Worm (Caenorhabditis elegans) whole organism, L2 larva: ENCODE results near the gene F28C6.5.

Experiments
- C34F6.9 ChIP-seq: fragments of 150-350 bp; optimal IDR thresholded peaks from 2 replicates; lab custom pipeline; 2014; ENCODE audit warnings: missing biosample characterization, missing genetic modification characterization
- F13H6.1 ChIP-seq: sonication (generic microtip); optimal IDR thresholded peaks from 2 replicates; lab custom pipeline; 2016; ENCODE audit warnings: missing genetic modification characterization, missing compliant biosample characterization
- R02D3.7 ChIP-seq: fragments of 150-350 bp; optimal IDR thresholded peaks from 2 replicates; lab custom pipeline; 2014; ENCODE audit warnings: missing biosample characterization, missing genetic modification characterization
- Y55F3AM.14 ChIP-seq: fragments of 200-800 bp; sonication (Bioruptor generic); optimal IDR thresholded peaks from 2 replicates; lab custom pipeline; 2018; ENCODE audit warnings: mild to moderate bottlenecking, missing genetic modification characterization, missing compliant biosample characterization
- alr-1 ChIP-seq: fragments of 150-350 bp; optimal IDR thresholded peaks from 2 replicates; lab custom pipeline; 2014; ENCODE audit warnings: missing biosample characterization, missing genetic modification characterization
- aly-2 ChIP-seq: fragments of 150-350 bp; optimal IDR thresholded peaks from 2 replicates; lab custom pipeline; 2014; ENCODE audit warnings: missing biosample characterization, missing genetic modification characterization
- ama-1 ChIP-seq: fragments of 150-350 bp; optimal IDR thresholded peaks from 2 replicates; lab custom pipeline; 2018; ENCODE audit warnings: inconsistent platforms
- blmp-1 ChIP-seq: sonication (generic microtip); optimal IDR thresholded peaks from 2 replicates; lab custom pipeline; 2017; ENCODE audit warnings: missing genetic modification characterization, mild to moderate bottlenecking, missing compliant biosample characterization, antibody characterized with exemption, moderate library complexity; ENCODE audit not compliant: insufficient read depth
- ceh-16 ChIP-seq: fragments of 150-350 bp; optimal IDR thresholded peaks from 2 replicates; lab custom pipeline; 2014; ENCODE audit warnings: missing biosample characterization, missing genetic modification characterization
- crh-2 ChIP-seq: sonication (generic microtip); optimal IDR thresholded peaks from 2 replicates; lab custom pipeline; 2017; ENCODE audit warnings: missing biosample characterization, missing genetic modification characterization
- egl-27 ChIP-seq: sonication (generic microtip); optimal IDR thresholded peaks from 3 replicates; lab custom pipeline; 2017; ENCODE audit warnings: missing biosample characterization, missing genetic modification reagents, missing genetic modification characterization
- elt-1 ChIP-seq: fragments of 150-350 bp; optimal IDR thresholded peaks from 2 replicates; lab custom pipeline; 2014; ENCODE audit warnings: missing biosample characterization, missing genetic modification characterization
- elt-3 ChIP-seq: sonication (generic microtip); optimal IDR thresholded peaks from 2 replicates; lab custom pipeline; 2017; ENCODE audit warnings: missing biosample characterization, missing genetic modification characterization
- lin-11 ChIP-seq: fragments of 150-350 bp; sonication (generic microtip); optimal IDR thresholded peaks from 2 replicates; lab custom pipeline; 2014; ENCODE audit warnings: missing biosample characterization, missing genetic modification characterization, inconsistent platforms, mixed read lengths
- lin-39 ChIP-seq: fragments of 150-350 bp; optimal IDR thresholded peaks from 2 replicates; lab custom pipeline; 2014; ENCODE audit warnings: missing biosample characterization, missing genetic modification reagents, missing genetic modification characterization
- lsy-2 ChIP-seq, 2 experiments: fragments of 150-350 bp in 1 of 2; sonication (generic microtip) in 1 of 2; optimal IDR thresholded peaks; 2 replicates each; lab custom pipeline; 2014 to 2017; ENCODE audit warnings: missing biosample characterization in 2 of 2, missing genetic modification characterization in 2 of 2
- mab-5 ChIP-seq: fragments of 150-350 bp; optimal IDR thresholded peaks from 2 replicates; lab custom pipeline; 2014; ENCODE audit warnings: missing biosample characterization, missing genetic modification characterization
- mbf-1 ChIP-seq: sonication (generic microtip); optimal IDR thresholded peaks from 2 replicates; lab custom pipeline; 2017; ENCODE audit warnings: missing biosample characterization, missing genetic modification characterization
- mdl-1 ChIP-seq, 2 experiments: fragments of 150-350 bp in 1 of 2; sonication (generic microtip) in 1 of 2; optimal IDR thresholded peaks; 2 replicates each; lab custom pipeline; 2017; ENCODE audit warnings: missing biosample characterization in 2 of 2, missing genetic modification characterization in 2 of 2
- nhr-10 ChIP-seq: sonication (generic microtip); optimal IDR thresholded peaks from 2 replicates; lab custom pipeline; 2017; ENCODE audit warnings: missing biosample characterization, missing genetic modification characterization
- nhr-11 ChIP-seq: fragments of 150-350 bp; optimal IDR thresholded peaks from 2 replicates; lab custom pipeline; 2014; ENCODE audit warnings: missing biosample characterization, missing genetic modification characterization
- nhr-21 ChIP-seq: fragments of 150-350 bp; optimal IDR thresholded peaks from 2 replicates; lab custom pipeline; 2014; ENCODE audit warnings: missing biosample characterization, missing genetic modification characterization
- skn-1 ChIP-seq: sonication (generic microtip); optimal IDR thresholded peaks from 2 replicates; lab custom pipeline; 2017; ENCODE audit warnings: missing biosample characterization, missing genetic modification characterization
- sma-9 ChIP-seq, 2 experiments: fragments of 150-350 bp in 1 of 2; sonication (generic microtip) in 1 of 2; optimal IDR thresholded peaks; 2 replicates each; lab custom pipeline; 2014 to 2016; ENCODE audit warnings: missing genetic modification characterization in 2 of 2, mild to moderate bottlenecking in 1 of 2, missing biosample characterization in 1 of 2, missing compliant biosample characterization in 1 of 2, missing genetic modification reagents in 1 of 2, moderate library complexity in 1 of 2
- snpc-4 ChIP-seq: fragments of 150-350 bp; optimal IDR thresholded peaks from 2 replicates; lab custom pipeline; 2014; ENCODE audit warnings: missing biosample characterization, missing genetic modification characterization
- unc-55 ChIP-seq: fragments of 150-350 bp; sonication (generic microtip); optimal IDR thresholded peaks from 3 replicates; lab custom pipeline; 2014; ENCODE audit warnings: missing biosample characterization, missing genetic modification reagents, missing genetic modification characterization
- unc-62 ChIP-seq: fragments of 150-350 bp; optimal IDR thresholded peaks from 2 replicates; lab custom pipeline; 2014; ENCODE audit warnings: missing biosample characterization, missing genetic modification reagents, missing genetic modification characterization
- zag-1 ChIP-seq: fragments of 150-350 bp; optimal IDR thresholded peaks from 2 replicates; lab custom pipeline; 2014; ENCODE audit warnings: missing biosample characterization, missing genetic modification characterization
- ztf-1 ChIP-seq: fragments of 200-800 bp; sonication (Bioruptor generic); conservative IDR thresholded peaks from 2 replicates; pipeline ENCODE4 v1.3.6; 2022; ENCODE audit warnings: missing genetic modification characterization, missing compliant biosample characterization
- ztf-11 ChIP-seq: sonication (generic microtip); optimal IDR thresholded peaks from 2 replicates; lab custom pipeline; 2017; ENCODE audit warnings: missing biosample characterization, missing genetic modification characterization

F28C6.5 gene

DNA sequence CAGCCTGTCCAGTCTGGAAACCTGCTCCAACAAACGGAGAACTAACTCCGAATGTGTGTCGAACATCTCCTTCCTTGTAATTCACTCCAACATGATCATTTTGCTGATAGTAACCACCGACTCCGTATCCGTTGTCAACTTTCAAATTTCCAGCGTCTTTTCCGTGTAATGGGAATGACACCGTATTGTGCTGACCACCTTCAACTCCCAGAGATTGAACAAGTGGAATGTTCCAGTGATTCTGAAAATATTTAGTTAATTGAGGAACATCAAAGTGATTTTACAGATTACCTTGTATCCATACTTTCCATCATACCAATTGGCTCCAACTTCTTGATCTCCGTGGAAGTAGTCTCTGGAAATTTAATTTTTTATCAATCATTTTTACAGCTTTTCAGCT, 28.6 kb downstream of the F28C6.5 start:
- TF ChIP-seq lin-39 (tag; lab: Kevin White, UChicago), result no peak
- TF ChIP-seq lin-11 (tag; lab: Kevin White, UChicago), result no peak
- no peak for TF ChIP-seq nhr-10 (tag; lab: Kevin White, UChicago)
- no peak for TF ChIP-seq snpc-4 (tag; lab: Kevin White, UChicago)
- no peak for TF ChIP-seq aly-2 (tag; lab: Kevin White, UChicago)
- no peak for TF ChIP-seq lsy-2 (tag; optimal IDR thresholded peaks at IDR 0.05; lab: Kevin White, UChicago)
- no peak for TF ChIP-seq crh-2 (tag; lab: Kevin White, UChicago)
- no peak for TF ChIP-seq elt-3 (tag; lab: Kevin White, UChicago)
- no peak for TF ChIP-seq unc-55 (GFP tag; lab: Kevin White, UChicago)
- TF ChIP-seq ama-1, result no peak
- TF ChIP-seq unc-62 (GFP tag; lab: Kevin White, UChicago), result no peak
- TF ChIP-seq nhr-21 (tag; lab: Kevin White, UChicago), result no peak
- TF ChIP-seq, all 48 proteins: peak for 0

DNA sequence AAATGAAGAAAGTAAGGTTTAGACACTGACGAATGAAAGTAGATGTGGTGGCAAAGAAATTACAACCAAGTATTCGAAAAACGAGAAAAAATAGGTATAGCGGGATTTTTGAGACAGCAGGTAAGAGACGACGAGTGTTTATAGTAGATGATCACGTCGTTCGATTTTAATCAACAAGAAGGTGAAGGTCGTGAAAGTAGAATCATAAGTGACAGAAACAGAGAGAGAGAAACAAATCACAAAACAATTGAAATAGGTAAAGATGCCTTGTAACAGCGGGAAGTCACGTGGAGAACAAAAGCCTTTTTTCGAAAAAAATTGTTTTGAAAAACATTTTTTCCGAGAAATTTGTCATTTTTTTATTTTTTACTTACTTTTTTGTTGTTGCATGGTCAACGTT, 30.8 kb downstream of the F28C6.5 start, which contains the start of gene T22C8.6:
T22C8.6 (minus strand) TSS at position 194 of the 400 bp plus-strand sequence.
- TF ChIP-seq aly-2 (tag; lab: Kevin White, UChicago), result no peak
- TF ChIP-seq elt-1, result no peak
- peak; percentile 17 for TF ChIP-seq blmp-1 (tag; lab: Kevin White, UChicago)

DNA sequence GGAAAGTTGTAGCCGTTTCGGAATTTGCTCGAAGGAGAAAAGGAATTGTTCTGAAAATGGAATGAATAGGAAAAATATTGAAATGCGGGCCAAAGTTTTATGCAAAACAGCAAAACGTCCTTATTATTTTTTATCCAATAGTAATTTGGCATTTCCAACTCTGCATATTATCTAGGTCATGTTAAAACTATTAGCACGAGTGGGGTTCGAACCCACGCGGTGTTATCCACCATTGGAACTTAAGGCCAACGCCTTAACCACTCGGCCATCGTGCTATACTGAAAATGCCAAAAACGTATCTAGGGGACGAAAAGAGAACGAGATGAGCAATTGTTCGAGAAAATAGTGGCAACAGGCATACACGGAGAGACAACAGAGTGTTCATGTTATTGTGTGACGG, 32.5 kb downstream of the F28C6.5 start:
- TF ChIP-seq R02D3.7 (tag; lab: Kevin White, UChicago) (no peak), unc-62 (GFP tag; lab: Kevin White, UChicago) (no peak), zag-1 (no peak), lin-11 (tag; lab: Kevin White, UChicago) (no peak), nhr-21 (tag; lab: Kevin White, UChicago) (no peak)

DNA sequence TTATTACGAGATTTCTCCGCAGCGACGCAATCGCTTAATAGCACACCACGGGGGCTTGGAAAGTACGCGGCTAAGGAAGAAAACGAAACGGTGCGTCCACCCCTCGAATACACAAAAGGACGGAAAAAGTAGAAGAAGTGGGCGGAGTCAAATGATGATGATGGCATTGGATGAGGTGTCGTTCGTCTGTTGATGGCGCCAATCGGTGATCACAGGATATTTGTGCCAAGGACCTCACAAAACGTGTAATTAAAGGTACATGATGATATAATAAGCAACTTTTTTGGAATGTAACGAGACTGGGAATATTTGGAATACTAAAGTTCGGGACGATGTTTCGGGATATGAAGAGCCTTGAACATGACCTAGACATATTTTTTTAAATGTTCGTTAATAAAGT, 35.1 kb downstream of the F28C6.5 start, which contains the start of gene cutl-12:
cutl-12 (minus strand) TSS at position 101 of the 400 bp plus-strand sequence.
- TF ChIP-seq alr-1 (tag; lab: Kevin White, UChicago) (no peak), Y55F3AM.14 (no peak), ztf-11 (tag; lab: Kevin White, UChicago) (no peak), unc-62 (GFP tag; lab: Kevin White, UChicago) (no peak), ceh-16 (no peak), skn-1 (tag; lab: Kevin White, UChicago) (no peak), C34F6.9 (no peak), snpc-4 (tag; lab: Kevin White, UChicago) (no peak), nhr-11 (no peak), mdl-1 (tag; optimal IDR thresholded peaks at IDR 0.05; lab: Kevin White, UChicago) (no peak), mbf-1 (tag; lab: Kevin White, UChicago) (no peak), R02D3.7 (tag; lab: Kevin White, UChicago) (no peak), F13H6.1 (tag; lab: Kevin White, UChicago) (no peak), elt-1 (no peak), zag-1 (no peak), egl-27 (tag; lab: Kevin White, UChicago) (no peak)

DNA sequence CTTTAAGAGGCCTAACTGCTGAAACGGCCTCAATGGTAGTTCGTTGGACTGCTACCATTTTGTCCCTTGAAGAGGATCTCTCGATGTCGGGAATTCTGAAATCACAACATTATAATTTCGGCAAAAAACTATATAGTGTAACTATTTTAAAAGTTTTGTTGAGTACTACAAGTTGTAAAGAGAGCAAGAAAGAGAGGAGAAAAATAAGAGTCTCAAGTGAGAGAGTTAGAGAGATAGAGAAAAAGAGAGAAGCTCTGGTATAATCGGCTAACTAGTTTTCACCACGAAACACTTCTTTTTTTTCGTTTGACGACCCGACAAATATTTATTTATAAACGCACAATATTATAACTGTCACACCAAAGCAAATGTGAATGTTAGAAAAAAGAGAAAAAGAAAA, 38.3 kb downstream of the F28C6.5 start, which contains the start of gene vab-9:
vab-9 (minus strand) TSS at position 101 of the 400 bp plus-strand sequence.
- TF ChIP-seq sma-9 (GFP tag; optimal IDR thresholded peaks at IDR 0.05; lab: Kevin White, UChicago) (no peak), sma-9 (tag; optimal IDR thresholded peaks at IDR 0.05; lab: Kevin White, UChicago) (no peak), elt-1 (no peak), R02D3.7 (tag; lab: Kevin White, UChicago) (no peak), mab-5 (tag; lab: Kevin White, UChicago) (no peak), ama-1 (no peak)
- TF ChIP-seq, all 48 proteins: peak for 0

DNA sequence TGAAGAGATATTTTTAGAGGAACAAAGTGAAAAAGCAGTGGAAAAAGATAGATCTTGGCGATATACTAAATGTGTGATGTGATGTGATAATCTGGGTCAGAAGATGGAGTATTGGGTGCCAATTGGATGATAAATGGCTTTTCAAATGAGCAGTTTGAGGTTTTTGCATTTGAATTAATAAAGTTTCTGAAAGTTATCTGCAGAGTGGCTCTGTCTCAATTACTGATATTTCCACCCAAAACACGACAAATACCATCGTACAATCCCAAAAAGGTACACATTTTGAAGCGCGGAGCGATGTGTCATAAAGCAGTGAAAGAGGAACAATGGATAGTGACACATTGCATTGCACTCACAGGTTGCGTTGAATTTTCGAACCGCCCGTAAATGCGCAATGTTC, 40.2 kb downstream of the F28C6.5 start:
- TF ChIP-seq ztf-1 (no peak), ztf-11 (tag; lab: Kevin White, UChicago) (no peak)
